Worm (Caenorhabditis elegans) whole organism, L1 larva: ENCODE results near the gene rsef-1.

Source experiments
- lsy-2 ChIP-seq, 2 experiments: fragments of 150-350 bp; optimal IDR thresholded peaks; 2 replicates each; lab custom pipeline; 2014; ENCODE audit warnings: missing biosample characterization in 2 of 2, missing genetic modification characterization in 2 of 2
- nhr-71 ChIP-seq: sonication (generic microtip); optimal IDR thresholded peaks from 2 replicates; lab custom pipeline; 2016; ENCODE audit warnings: mild to moderate bottlenecking, missing genetic modification characterization, moderate library complexity, missing compliant biosample characterization
- nhr-77 ChIP-seq: fragments of 150-350 bp; optimal IDR thresholded peaks from 2 replicates; lab custom pipeline; 2014; ENCODE audit warnings: missing biosample characterization, missing genetic modification characterization
- pax-3 ChIP-seq: fragments of 200-800 bp; sonication (Bioruptor generic); optimal IDR thresholded peaks from 2 replicates; lab custom pipeline; 2018; ENCODE audit warnings: mild to moderate bottlenecking, missing genetic modification characterization, moderate library complexity, missing compliant biosample characterization
- unc-86 ChIP-seq: sonication (generic microtip); optimal IDR thresholded peaks from 2 replicates; lab custom pipeline; 2016; ENCODE audit warnings: missing genetic modification characterization, missing compliant biosample characterization

rsef-1 gene

ce11 chrX:3009190-3009589 lies 50.0 kb downstream of the rsef-1 start, which contains the start of gene Y48D7A.1:
Gene Y48D7A.1 (plus strand): TSS chrX:3009490.
- TF ChIP-seq unc-86 (tag; lab: Kevin White, UChicago) (no peak), nhr-71 (tag; lab: Kevin White, UChicago) (no peak), nhr-77 (tag; lab: Kevin White, UChicago) (no peak), lsy-2 (tag; optimal IDR thresholded peaks at IDR 0.05; lab: Kevin White, UChicago) (no peak), pax-3 (no peak)
